Worm (Caenorhabditis elegans) whole organism, L4/young adult: ENCODE results near the gene mig-2.

ENCODE experiments used
- W03F9.2 ChIP-seq: fragments of 150-350 bp; optimal IDR thresholded peaks from 2 replicates; lab custom pipeline; 2014; ENCODE audit warnings: missing biosample characterization, missing genetic modification characterization
- dao-5 ChIP-seq: sonication (generic microtip); optimal IDR thresholded peaks from 2 replicates; lab custom pipeline; 2016; ENCODE audit warnings: missing genotype, missing genetic modification characterization, moderate library complexity, missing compliant biosample characterization
- him-1 ChIP-seq: sonication (generic microtip); optimal IDR thresholded peaks from 2 replicates; lab custom pipeline; 2016; ENCODE audit warnings: missing genotype, missing genetic modification reagents, missing genetic modification characterization, missing compliant biosample characterization

- no peak for TF ChIP-seq him-1 (tag; lab: Kevin White, UChicago)
- no peak for TF ChIP-seq W03F9.2
- no peak for TF ChIP-seq dao-5 (tag; lab: Kevin White, UChicago)
Observed at ce11 chrX:11541690-11542089, 6.7 kb upstream of the mig-2 start.
